Worm (Caenorhabditis elegans) whole organism, L2 larva: ENCODE results near the gene rpl-10.

ENCODE experiments used
- C34F6.9 ChIP-seq: fragments of 150-350 bp; optimal IDR thresholded peaks from 2 replicates; lab custom pipeline; 2014; ENCODE audit warnings: missing biosample characterization, missing genetic modification characterization
- F13H6.1 ChIP-seq: sonication (generic microtip); optimal IDR thresholded peaks from 2 replicates; lab custom pipeline; 2016; ENCODE audit warnings: missing genetic modification characterization, missing compliant biosample characterization
- R02D3.7 ChIP-seq: fragments of 150-350 bp; optimal IDR thresholded peaks from 2 replicates; lab custom pipeline; 2014; ENCODE audit warnings: missing biosample characterization, missing genetic modification characterization
- Y55F3AM.14 ChIP-seq: fragments of 200-800 bp; sonication (Bioruptor generic); optimal IDR thresholded peaks from 2 replicates; lab custom pipeline; 2018; ENCODE audit warnings: mild to moderate bottlenecking, missing genetic modification characterization, missing compliant biosample characterization
- ceh-82 ChIP-seq: fragments of 150-350 bp; optimal IDR thresholded peaks from 2 replicates; lab custom pipeline; 2014; ENCODE audit warnings: missing biosample characterization, missing genetic modification characterization
- crh-2 ChIP-seq: sonication (generic microtip); optimal IDR thresholded peaks from 2 replicates; lab custom pipeline; 2017; ENCODE audit warnings: missing biosample characterization, missing genetic modification characterization
- dmd-4 ChIP-seq: sonication (generic microtip); optimal IDR thresholded peaks from 2 replicates; lab custom pipeline; 2017; ENCODE audit warnings: missing biosample characterization, missing genetic modification characterization
- egl-27 ChIP-seq: sonication (generic microtip); optimal IDR thresholded peaks from 3 replicates; lab custom pipeline; 2017; ENCODE audit warnings: missing biosample characterization, missing genetic modification reagents, missing genetic modification characterization
- elt-1 ChIP-seq: fragments of 150-350 bp; optimal IDR thresholded peaks from 2 replicates; lab custom pipeline; 2014; ENCODE audit warnings: missing biosample characterization, missing genetic modification characterization
- elt-3 ChIP-seq: sonication (generic microtip); optimal IDR thresholded peaks from 2 replicates; lab custom pipeline; 2017; ENCODE audit warnings: missing biosample characterization, missing genetic modification characterization
- gmeb-1 ChIP-seq: fragments of 150-350 bp; optimal IDR thresholded peaks from 2 replicates; lab custom pipeline; 2014; ENCODE audit warnings: missing biosample characterization, missing genetic modification characterization
- lin-11 ChIP-seq: fragments of 150-350 bp; sonication (generic microtip); optimal IDR thresholded peaks from 2 replicates; lab custom pipeline; 2014; ENCODE audit warnings: missing biosample characterization, missing genetic modification characterization, inconsistent platforms, mixed read lengths
- lin-13 ChIP-seq: fragments of 150-350 bp; optimal IDR thresholded peaks from 2 replicates; lab custom pipeline; 2014; ENCODE audit warnings: missing biosample characterization, missing genetic modification reagents, missing genetic modification characterization
- lin-39 ChIP-seq: fragments of 150-350 bp; optimal IDR thresholded peaks from 2 replicates; lab custom pipeline; 2014; ENCODE audit warnings: missing biosample characterization, missing genetic modification reagents, missing genetic modification characterization
- lsy-2 ChIP-seq, 2 experiments: fragments of 150-350 bp in 1 of 2; sonication (generic microtip) in 1 of 2; optimal IDR thresholded peaks; 2 replicates each; lab custom pipeline; 2014 to 2017; ENCODE audit warnings: missing biosample characterization in 2 of 2, missing genetic modification characterization in 2 of 2
- mab-5 ChIP-seq: fragments of 150-350 bp; optimal IDR thresholded peaks from 2 replicates; lab custom pipeline; 2014; ENCODE audit warnings: missing biosample characterization, missing genetic modification characterization
- mbf-1 ChIP-seq: sonication (generic microtip); optimal IDR thresholded peaks from 2 replicates; lab custom pipeline; 2017; ENCODE audit warnings: missing biosample characterization, missing genetic modification characterization
- mdl-1 ChIP-seq, 2 experiments: fragments of 150-350 bp in 1 of 2; sonication (generic microtip) in 1 of 2; optimal IDR thresholded peaks; 2 replicates each; lab custom pipeline; 2017; ENCODE audit warnings: missing biosample characterization in 2 of 2, missing genetic modification characterization in 2 of 2
- nhr-10 ChIP-seq: sonication (generic microtip); optimal IDR thresholded peaks from 2 replicates; lab custom pipeline; 2017; ENCODE audit warnings: missing biosample characterization, missing genetic modification characterization
- nhr-12 ChIP-seq: fragments of 150-350 bp; optimal IDR thresholded peaks from 2 replicates; lab custom pipeline; 2014; ENCODE audit warnings: missing biosample characterization, missing genetic modification characterization
- nhr-129 ChIP-seq: fragments of 150-350 bp; optimal IDR thresholded peaks from 2 replicates; lab custom pipeline; 2014; ENCODE audit warnings: missing biosample characterization, missing genetic modification characterization
- nhr-23 ChIP-seq: fragments of 150-350 bp; optimal IDR thresholded peaks from 2 replicates; lab custom pipeline; 2014; ENCODE audit warnings: missing biosample characterization, missing genetic modification reagents, missing genetic modification characterization
- nhr-237 ChIP-seq: fragments of 150-350 bp; optimal IDR thresholded peaks from 2 replicates; lab custom pipeline; 2014; ENCODE audit warnings: missing biosample characterization, missing genetic modification characterization
- nhr-25 ChIP-seq: fragments of 150-350 bp; sonication (generic microtip); optimal IDR thresholded peaks from 3 replicates; lab custom pipeline; 2014; ENCODE audit warnings: missing biosample characterization, missing genetic modification characterization
- nhr-6 ChIP-seq: fragments of 150-350 bp; optimal IDR thresholded peaks from 2 replicates; lab custom pipeline; 2014; ENCODE audit warnings: missing biosample characterization, missing genetic modification characterization
- peb-1 ChIP-seq: fragments of 150-350 bp; optimal IDR thresholded peaks from 2 replicates; lab custom pipeline; 2014; ENCODE audit warnings: missing biosample characterization, missing genetic modification characterization
- sem-4 ChIP-seq: fragments of 150-350 bp; optimal IDR thresholded peaks from 2 replicates; lab custom pipeline; 2014; ENCODE audit warnings: missing biosample characterization, missing genetic modification reagents, missing genetic modification characterization
- skn-1 ChIP-seq: sonication (generic microtip); optimal IDR thresholded peaks from 2 replicates; lab custom pipeline; 2017; ENCODE audit warnings: missing biosample characterization, missing genetic modification characterization
- sma-9 ChIP-seq, 2 experiments: fragments of 150-350 bp in 1 of 2; sonication (generic microtip) in 1 of 2; optimal IDR thresholded peaks; 2 replicates each; lab custom pipeline; 2014 to 2016; ENCODE audit warnings: missing genetic modification characterization in 2 of 2, mild to moderate bottlenecking in 1 of 2, missing biosample characterization in 1 of 2, missing compliant biosample characterization in 1 of 2, missing genetic modification reagents in 1 of 2, moderate library complexity in 1 of 2
- snpc-4 ChIP-seq: fragments of 150-350 bp; optimal IDR thresholded peaks from 2 replicates; lab custom pipeline; 2014; ENCODE audit warnings: missing biosample characterization, missing genetic modification characterization
- unc-55 ChIP-seq: fragments of 150-350 bp; sonication (generic microtip); optimal IDR thresholded peaks from 3 replicates; lab custom pipeline; 2014; ENCODE audit warnings: missing biosample characterization, missing genetic modification reagents, missing genetic modification characterization
- unc-62 ChIP-seq: fragments of 150-350 bp; optimal IDR thresholded peaks from 2 replicates; lab custom pipeline; 2014; ENCODE audit warnings: missing biosample characterization, missing genetic modification reagents, missing genetic modification characterization
- zag-1 ChIP-seq: fragments of 150-350 bp; optimal IDR thresholded peaks from 2 replicates; lab custom pipeline; 2014; ENCODE audit warnings: missing biosample characterization, missing genetic modification characterization
- ztf-1 ChIP-seq: fragments of 200-800 bp; sonication (Bioruptor generic); conservative IDR thresholded peaks from 2 replicates; pipeline ENCODE4 v1.3.6; 2022; ENCODE audit warnings: missing genetic modification characterization, missing compliant biosample characterization
- ztf-11 ChIP-seq: sonication (generic microtip); optimal IDR thresholded peaks from 2 replicates; lab custom pipeline; 2017; ENCODE audit warnings: missing biosample characterization, missing genetic modification characterization

Gene rpl-10

DNA sequence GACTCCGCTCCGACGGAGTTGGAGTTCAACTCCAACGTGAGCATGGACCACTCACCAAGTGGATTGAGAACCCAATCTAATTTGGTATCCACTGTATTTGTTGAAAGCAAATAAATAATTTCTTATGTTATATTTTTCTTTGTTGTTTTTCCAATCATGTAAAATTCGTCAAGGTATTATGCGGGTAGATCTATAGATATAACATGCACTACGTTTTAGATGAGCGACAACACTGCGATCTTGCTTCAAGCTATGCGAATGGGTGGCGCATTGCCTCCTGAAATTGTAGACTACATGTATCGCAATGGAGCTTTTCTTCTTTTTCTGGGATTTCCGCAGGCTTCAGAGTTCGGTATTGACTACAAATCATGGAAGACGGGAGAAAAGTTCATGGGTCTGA, 862 bp downstream of the rpl-10 start, which contains the start of gene F10B5.2:
TSS of gene F10B5.2 (plus strand) at position 220 of the 400 bp plus-strand sequence.
- no peak for TF ChIP-seq dmd-4
- no peak for TF ChIP-seq nhr-129 (tag; lab: Kevin White, UChicago)
- TF ChIP-seq lin-13 (GFP tag; lab: Kevin White, UChicago), result no peak
- TF ChIP-seq lin-39, result no peak
- TF ChIP-seq ztf-1 (GFP tag; lab: Robert Waterston, UW), result no peak
- no peak for TF ChIP-seq nhr-237 (tag; lab: Kevin White, UChicago)

DNA sequence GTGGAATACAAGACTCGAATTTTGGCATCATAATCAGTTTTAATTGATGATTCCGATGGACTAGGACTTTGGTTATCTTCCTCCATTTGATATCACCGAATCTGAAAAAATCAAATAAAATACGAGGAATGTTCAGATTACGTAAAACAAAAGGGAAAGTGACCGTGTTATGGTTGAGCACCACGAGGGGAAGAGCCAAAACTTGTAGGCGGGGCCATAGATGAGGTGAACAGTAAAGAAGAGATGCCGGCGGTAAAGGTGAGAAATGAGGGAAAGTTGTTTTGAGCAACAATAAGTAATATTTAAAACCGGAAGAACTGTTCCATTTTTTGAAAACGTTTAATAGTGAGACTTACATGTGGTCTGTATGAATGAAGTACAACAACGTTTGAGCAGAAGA, 6.2 kb downstream of the rpl-10 start, which contains the start of gene F10B5.3:
TSS of gene F10B5.3 (minus strand) at position 101 of the 400 bp plus-strand sequence.
- TF ChIP-seq C34F6.9 (tag; lab: Kevin White, UChicago) (no peak), mdl-1 (tag; optimal IDR thresholded peaks at IDR 0.05; lab: Kevin White, UChicago) (no peak), egl-27 (no peak), dmd-4 (no peak), nhr-23 (tag; lab: Kevin White, UChicago) (no peak), R02D3.7 (tag; lab: Kevin White, UChicago) (no peak), ztf-11 (tag; lab: Kevin White, UChicago) (no peak), nhr-237 (tag; lab: Kevin White, UChicago) (no peak), zag-1 (tag; lab: Kevin White, UChicago) (no peak), nhr-25 (tag; lab: Kevin White, UChicago) (no peak), sem-4 (tag; lab: Kevin White, UChicago) (no peak), mbf-1 (no peak), Y55F3AM.14 (GFP tag; lab: Kevin White, UChicago) (no peak), lsy-2 (tag; optimal IDR thresholded peaks at IDR 0.05; lab: Kevin White, UChicago) (no peak), snpc-4 (tag; lab: Kevin White, UChicago) (no peak), skn-1 (no peak)
- TF ChIP-seq, all 48 proteins: peak for 0

DNA sequence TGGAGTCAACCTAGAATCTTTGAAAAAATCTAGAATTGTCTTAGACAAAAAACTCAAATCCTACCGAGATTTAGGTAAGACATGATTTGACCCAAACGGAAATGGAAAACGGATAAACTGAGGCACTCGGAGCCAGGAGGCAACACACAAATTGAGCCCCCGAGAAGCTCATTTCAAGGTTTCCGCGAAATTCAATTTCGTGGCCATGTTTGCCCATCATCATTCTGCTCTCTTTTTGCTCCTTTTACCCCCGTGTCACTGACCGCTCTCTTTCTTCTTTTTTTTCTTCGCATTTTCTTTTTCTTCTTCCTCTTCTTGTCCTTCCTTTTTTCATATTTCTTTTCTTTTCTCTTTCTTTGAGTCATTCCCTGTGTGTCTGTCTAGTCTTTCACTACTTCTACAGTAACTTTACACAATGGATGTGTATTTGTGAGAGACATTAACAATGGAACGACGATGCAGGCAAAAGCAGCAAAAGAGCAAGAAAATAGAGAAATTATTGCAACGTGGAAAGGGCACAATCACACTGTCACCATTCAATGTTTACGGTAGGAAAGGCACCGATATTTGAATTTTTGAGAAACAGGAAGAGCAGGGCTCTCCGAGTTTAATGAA, 9.1 kb downstream of the rpl-10 start:
- no peak for TF ChIP-seq sma-9 (GFP tag; optimal IDR thresholded peaks at IDR 0.05; lab: Kevin White, UChicago)
- TF ChIP-seq sma-9 (tag; optimal IDR thresholded peaks at IDR 0.05; lab: Kevin White, UChicago), result no peak
- no peak for TF ChIP-seq dmd-4
- no peak for TF ChIP-seq peb-1 (tag; lab: Kevin White, UChicago)
- no peak for TF ChIP-seq mab-5
- TF ChIP-seq lin-11 (tag; lab: Kevin White, UChicago), result no peak
- TF ChIP-seq snpc-4 (tag; lab: Kevin White, UChicago), result no peak
- TF ChIP-seq Y55F3AM.14 (GFP tag; lab: Kevin White, UChicago), result no peak
- TF ChIP-seq crh-2, result no peak
- TF ChIP-seq unc-55 (GFP tag; lab: Kevin White, UChicago), result no peak
- TF ChIP-seq nhr-10 (tag; lab: Kevin White, UChicago), result no peak
- TF ChIP-seq ceh-82, result no peak
- no peak for TF ChIP-seq elt-1 (tag; lab: Kevin White, UChicago)
- no peak for TF ChIP-seq lin-39
- TF ChIP-seq C34F6.9 (tag; lab: Kevin White, UChicago), result no peak
- no peak for TF ChIP-seq nhr-6 (tag; lab: Kevin White, UChicago)
- no peak for TF ChIP-seq unc-62 (GFP tag; lab: Kevin White, UChicago)

DNA sequence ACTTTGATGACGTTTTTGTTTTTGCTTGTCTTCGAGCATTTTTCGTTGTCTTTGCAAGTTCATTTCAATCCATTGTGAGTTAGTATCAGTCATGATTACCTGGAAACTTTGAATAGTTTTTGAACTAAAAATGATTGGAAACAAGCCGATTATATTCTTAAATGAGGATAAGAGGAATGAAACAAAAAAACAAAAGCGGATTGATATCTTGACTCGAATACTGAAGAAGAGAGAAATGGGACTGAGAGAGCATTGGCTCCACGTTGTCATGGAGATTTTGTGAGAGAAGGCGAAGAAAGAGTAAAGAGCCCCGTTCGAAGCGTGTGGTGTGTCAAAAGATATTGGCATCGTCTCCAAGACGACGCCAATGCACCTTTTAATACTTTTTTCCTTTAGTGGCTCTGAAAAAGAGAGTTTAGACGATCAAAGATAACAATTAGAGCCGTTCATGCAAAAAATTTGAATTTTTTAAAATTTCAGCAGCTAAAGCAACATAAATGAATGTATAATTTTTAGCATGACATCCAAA, 13.2 kb downstream of the rpl-10 start, which contains the start of the genes tub-1 and tmem-138:
TSS of gene tub-1 (minus strand) at position 101 of the 529 bp plus-strand sequence.
TSS of gene tmem-138 (plus strand) at position 479 of the 529 bp plus-strand sequence.
- TF ChIP-seq zag-1 (tag; lab: Kevin White, UChicago) (no peak), elt-3 (tag; lab: Kevin White, UChicago) (no peak), skn-1 (no peak), dmd-4 (no peak), sem-4 (tag; lab: Kevin White, UChicago) (no peak), lin-11 (tag; lab: Kevin White, UChicago) (no peak), nhr-129 (tag; lab: Kevin White, UChicago) (no peak), peb-1 (tag; lab: Kevin White, UChicago) (no peak), F13H6.1 (tag; lab: Kevin White, UChicago) (no peak), gmeb-1 (tag; lab: Kevin White, UChicago) (no peak), nhr-12 (tag; lab: Kevin White, UChicago) (no peak), nhr-23 (tag; lab: Kevin White, UChicago) (no peak)
- TF ChIP-seq, all 48 proteins: peak for 0
